Worm (Caenorhabditis elegans) whole organism, L2 larva: ENCODE results near the gene cpg-2.

Experiments used
- C34F6.9 ChIP-seq: fragments of 150-350 bp; optimal IDR thresholded peaks from 2 replicates; lab custom pipeline; 2014; ENCODE audit warnings: missing biosample characterization, missing genetic modification characterization
- F13H6.1 ChIP-seq: sonication (generic microtip); optimal IDR thresholded peaks from 2 replicates; lab custom pipeline; 2016; ENCODE audit warnings: missing genetic modification characterization, missing compliant biosample characterization
- R02D3.7 ChIP-seq: fragments of 150-350 bp; optimal IDR thresholded peaks from 2 replicates; lab custom pipeline; 2014; ENCODE audit warnings: missing biosample characterization, missing genetic modification characterization
- Y55F3AM.14 ChIP-seq: fragments of 200-800 bp; sonication (Bioruptor generic); optimal IDR thresholded peaks from 2 replicates; lab custom pipeline; 2018; ENCODE audit warnings: mild to moderate bottlenecking, missing genetic modification characterization, missing compliant biosample characterization
- ZK546.5 ChIP-seq: sonication (generic microtip); optimal IDR thresholded peaks from 2 replicates; lab custom pipeline; 2017; ENCODE audit warnings: missing biosample characterization, missing genetic modification characterization
- alr-1 ChIP-seq: fragments of 150-350 bp; optimal IDR thresholded peaks from 2 replicates; lab custom pipeline; 2014; ENCODE audit warnings: missing biosample characterization, missing genetic modification characterization
- aly-2 ChIP-seq: fragments of 150-350 bp; optimal IDR thresholded peaks from 2 replicates; lab custom pipeline; 2014; ENCODE audit warnings: missing biosample characterization, missing genetic modification characterization
- ama-1 ChIP-seq: fragments of 150-350 bp; optimal IDR thresholded peaks from 2 replicates; lab custom pipeline; 2018; ENCODE audit warnings: inconsistent platforms
- blmp-1 ChIP-seq: sonication (generic microtip); optimal IDR thresholded peaks from 2 replicates; lab custom pipeline; 2017; ENCODE audit warnings: missing genetic modification characterization, mild to moderate bottlenecking, missing compliant biosample characterization, antibody characterized with exemption, moderate library complexity; ENCODE audit not compliant: insufficient read depth
- ceh-82 ChIP-seq: fragments of 150-350 bp; optimal IDR thresholded peaks from 2 replicates; lab custom pipeline; 2014; ENCODE audit warnings: missing biosample characterization, missing genetic modification characterization
- crh-2 ChIP-seq: sonication (generic microtip); optimal IDR thresholded peaks from 2 replicates; lab custom pipeline; 2017; ENCODE audit warnings: missing biosample characterization, missing genetic modification characterization
- dmd-4 ChIP-seq: sonication (generic microtip); optimal IDR thresholded peaks from 2 replicates; lab custom pipeline; 2017; ENCODE audit warnings: missing biosample characterization, missing genetic modification characterization
- egl-27 ChIP-seq: sonication (generic microtip); optimal IDR thresholded peaks from 3 replicates; lab custom pipeline; 2017; ENCODE audit warnings: missing biosample characterization, missing genetic modification reagents, missing genetic modification characterization
- elt-1 ChIP-seq: fragments of 150-350 bp; optimal IDR thresholded peaks from 2 replicates; lab custom pipeline; 2014; ENCODE audit warnings: missing biosample characterization, missing genetic modification characterization
- elt-3 ChIP-seq: sonication (generic microtip); optimal IDR thresholded peaks from 2 replicates; lab custom pipeline; 2017; ENCODE audit warnings: missing biosample characterization, missing genetic modification characterization
- fos-1 ChIP-seq: fragments of 150-350 bp; optimal IDR thresholded peaks from 2 replicates; lab custom pipeline; 2014; ENCODE audit warnings: missing biosample characterization, missing genetic modification characterization
- lin-11 ChIP-seq: fragments of 150-350 bp; sonication (generic microtip); optimal IDR thresholded peaks from 2 replicates; lab custom pipeline; 2014; ENCODE audit warnings: missing biosample characterization, missing genetic modification characterization, inconsistent platforms, mixed read lengths
- lin-13 ChIP-seq: fragments of 150-350 bp; optimal IDR thresholded peaks from 2 replicates; lab custom pipeline; 2014; ENCODE audit warnings: missing biosample characterization, missing genetic modification reagents, missing genetic modification characterization
- lin-39 ChIP-seq: fragments of 150-350 bp; optimal IDR thresholded peaks from 2 replicates; lab custom pipeline; 2014; ENCODE audit warnings: missing biosample characterization, missing genetic modification reagents, missing genetic modification characterization
- mab-5 ChIP-seq: fragments of 150-350 bp; optimal IDR thresholded peaks from 2 replicates; lab custom pipeline; 2014; ENCODE audit warnings: missing biosample characterization, missing genetic modification characterization
- nhr-10 ChIP-seq: sonication (generic microtip); optimal IDR thresholded peaks from 2 replicates; lab custom pipeline; 2017; ENCODE audit warnings: missing biosample characterization, missing genetic modification characterization
- nhr-11 ChIP-seq: fragments of 150-350 bp; optimal IDR thresholded peaks from 2 replicates; lab custom pipeline; 2014; ENCODE audit warnings: missing biosample characterization, missing genetic modification characterization
- nhr-12 ChIP-seq: fragments of 150-350 bp; optimal IDR thresholded peaks from 2 replicates; lab custom pipeline; 2014; ENCODE audit warnings: missing biosample characterization, missing genetic modification characterization
- nhr-129 ChIP-seq: fragments of 150-350 bp; optimal IDR thresholded peaks from 2 replicates; lab custom pipeline; 2014; ENCODE audit warnings: missing biosample characterization, missing genetic modification characterization
- nhr-21 ChIP-seq: fragments of 150-350 bp; optimal IDR thresholded peaks from 2 replicates; lab custom pipeline; 2014; ENCODE audit warnings: missing biosample characterization, missing genetic modification characterization
- nhr-23 ChIP-seq: fragments of 150-350 bp; optimal IDR thresholded peaks from 2 replicates; lab custom pipeline; 2014; ENCODE audit warnings: missing biosample characterization, missing genetic modification reagents, missing genetic modification characterization
- nhr-25 ChIP-seq: fragments of 150-350 bp; sonication (generic microtip); optimal IDR thresholded peaks from 3 replicates; lab custom pipeline; 2014; ENCODE audit warnings: missing biosample characterization, missing genetic modification characterization
- nhr-6 ChIP-seq: fragments of 150-350 bp; optimal IDR thresholded peaks from 2 replicates; lab custom pipeline; 2014; ENCODE audit warnings: missing biosample characterization, missing genetic modification characterization
- peb-1 ChIP-seq: fragments of 150-350 bp; optimal IDR thresholded peaks from 2 replicates; lab custom pipeline; 2014; ENCODE audit warnings: missing biosample characterization, missing genetic modification characterization
- sem-4 ChIP-seq: fragments of 150-350 bp; optimal IDR thresholded peaks from 2 replicates; lab custom pipeline; 2014; ENCODE audit warnings: missing biosample characterization, missing genetic modification reagents, missing genetic modification characterization
- unc-55 ChIP-seq: fragments of 150-350 bp; sonication (generic microtip); optimal IDR thresholded peaks from 3 replicates; lab custom pipeline; 2014; ENCODE audit warnings: missing biosample characterization, missing genetic modification reagents, missing genetic modification characterization
- unc-62 ChIP-seq: fragments of 150-350 bp; optimal IDR thresholded peaks from 2 replicates; lab custom pipeline; 2014; ENCODE audit warnings: missing biosample characterization, missing genetic modification reagents, missing genetic modification characterization
- ztf-11 ChIP-seq: sonication (generic microtip); optimal IDR thresholded peaks from 2 replicates; lab custom pipeline; 2017; ENCODE audit warnings: missing biosample characterization, missing genetic modification characterization
- ztf-4 ChIP-seq: fragments of 150-350 bp; optimal IDR thresholded peaks from 2 replicates; lab custom pipeline; 2014; ENCODE audit warnings: missing biosample characterization, missing genetic modification characterization

cpg-2 gene

DNA sequence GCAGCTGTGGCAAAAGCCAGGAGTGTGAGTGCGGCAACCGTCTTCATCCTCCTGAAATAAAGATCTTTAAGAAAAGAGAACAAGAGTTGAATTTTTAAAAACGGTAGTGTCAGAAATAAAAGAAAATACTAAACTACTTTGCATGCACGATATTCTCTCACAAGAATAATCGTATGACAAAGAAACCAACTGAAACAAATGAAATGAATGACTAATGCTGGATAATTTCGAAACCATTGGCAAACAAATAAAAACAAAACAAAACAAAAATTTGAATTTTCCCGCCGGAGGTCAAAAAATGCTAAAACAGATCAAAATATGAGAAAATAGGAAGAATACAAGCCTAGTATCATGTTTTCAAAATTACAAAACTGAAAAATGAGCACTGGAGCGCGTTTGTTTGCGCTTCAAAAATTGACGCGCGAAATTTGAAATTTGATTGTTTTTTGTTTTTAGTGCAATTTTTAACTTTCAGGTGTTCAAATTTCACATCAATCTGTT is at the start of gene cpg-2:
TSS of gene cpg-2 (minus strand) at position 51 of the 501 bp plus-strand sequence.
- TF ChIP-seq peb-1 (tag; lab: Kevin White, UChicago) (no peak), unc-62 (GFP tag; lab: Kevin White, UChicago) (no peak), nhr-129 (tag; lab: Kevin White, UChicago) (no peak), mab-5 (no peak), F13H6.1 (tag; lab: Kevin White, UChicago) (no peak), alr-1 (tag; lab: Kevin White, UChicago) (no peak), nhr-12 (tag; lab: Kevin White, UChicago) (no peak), Y55F3AM.14 (GFP tag; lab: Kevin White, UChicago) (no peak)

DNA sequence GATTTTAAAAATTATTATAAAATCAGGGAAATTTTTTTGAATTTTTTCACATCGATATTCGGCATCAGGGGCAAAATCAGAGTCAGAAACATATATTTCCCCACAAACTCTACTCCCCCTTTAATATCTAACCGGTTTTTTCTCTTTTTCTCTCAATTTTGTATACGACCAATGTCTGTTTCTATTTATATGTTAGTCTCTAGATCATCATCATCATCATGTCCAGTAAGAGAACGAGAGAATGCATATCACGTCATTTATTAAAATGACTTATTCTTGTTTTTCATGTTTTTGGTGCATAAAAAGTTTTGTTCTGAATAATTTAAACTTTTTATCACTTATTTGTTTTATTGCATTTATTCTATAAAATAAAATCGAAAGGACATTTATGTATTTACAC is 48.8 kb upstream of the cpg-2 start:
- TF ChIP-seq ZK546.5 (tag; lab: Kevin White, UChicago), result no peak
- no peak for TF ChIP-seq unc-62 (GFP tag; lab: Kevin White, UChicago)
- peak; percentile 45 for TF ChIP-seq ztf-4 (tag; lab: Kevin White, UChicago)
- no peak for TF ChIP-seq lin-13 (GFP tag; lab: Kevin White, UChicago)
- no peak for TF ChIP-seq nhr-11 (tag; lab: Kevin White, UChicago)
- TF ChIP-seq Y55F3AM.14 (GFP tag; lab: Kevin White, UChicago), result no peak
- no peak for TF ChIP-seq nhr-12 (tag; lab: Kevin White, UChicago)
- TF ChIP-seq fos-1 (tag; lab: Kevin White, UChicago), result peak; percentile 0
- no peak for TF ChIP-seq dmd-4 (tag; lab: Kevin White, UChicago)
- no peak for TF ChIP-seq unc-55 (GFP tag; lab: Kevin White, UChicago)
- peak; percentile 56 for TF ChIP-seq nhr-25
- peak; percentile 26 for TF ChIP-seq egl-27 (tag; lab: Kevin White, UChicago)
- no peak for TF ChIP-seq aly-2 (tag; lab: Kevin White, UChicago)
- no peak for TF ChIP-seq elt-1 (tag; lab: Kevin White, UChicago)

DNA sequence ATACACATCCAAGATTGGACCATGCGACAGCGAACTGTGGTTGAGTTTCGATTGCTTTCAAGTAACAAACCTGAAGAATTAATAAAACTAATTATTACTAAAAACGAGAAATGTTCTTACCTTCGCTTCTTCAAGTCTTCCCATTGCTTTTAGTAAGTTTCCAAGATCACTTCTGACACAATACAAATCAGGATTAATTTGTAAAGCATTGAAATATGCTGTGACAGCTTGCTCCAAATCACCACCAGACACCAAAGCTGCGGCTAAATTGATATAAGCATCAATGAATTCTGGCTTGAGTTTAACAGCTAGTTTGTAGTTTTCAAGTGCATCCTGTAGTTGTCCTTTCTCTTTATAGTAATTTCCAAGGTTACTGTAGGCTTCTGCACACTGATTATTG is 46.4 kb upstream of the cpg-2 start:
- TF ChIP-seq ztf-11 (tag; lab: Kevin White, UChicago) (no peak), nhr-11 (tag; lab: Kevin White, UChicago) (no peak), alr-1 (tag; lab: Kevin White, UChicago) (no peak), R02D3.7 (tag; lab: Kevin White, UChicago) (no peak), lin-11 (tag; lab: Kevin White, UChicago) (no peak), lin-39 (tag; lab: Kevin White, UChicago) (no peak), elt-3 (tag; lab: Kevin White, UChicago) (no peak), blmp-1 (no peak), C34F6.9 (tag; lab: Kevin White, UChicago) (no peak), nhr-10 (tag; lab: Kevin White, UChicago) (no peak), nhr-25 (no peak), nhr-6 (tag; lab: Kevin White, UChicago) (no peak), nhr-12 (tag; lab: Kevin White, UChicago) (no peak), ztf-4 (tag; lab: Kevin White, UChicago) (no peak)

DNA sequence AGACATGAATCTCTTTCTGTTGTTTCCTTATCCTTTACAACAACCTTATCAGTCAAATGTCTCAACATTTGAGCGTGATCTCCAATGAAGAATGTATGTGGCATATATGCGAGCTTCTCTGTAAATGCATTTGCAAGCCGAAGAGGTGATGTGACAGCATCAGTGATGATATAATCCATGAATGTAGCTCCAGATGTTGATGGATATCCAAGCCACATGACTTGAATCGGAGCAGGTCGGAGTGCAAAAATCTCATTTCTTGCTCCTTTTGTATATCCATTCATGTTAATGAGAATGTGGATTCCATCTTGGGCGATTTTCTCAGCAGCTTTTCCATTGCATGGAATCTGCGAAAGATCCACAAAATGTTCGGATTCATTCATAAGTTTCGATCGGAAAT is 44.4 kb upstream of the cpg-2 start:
- no peak for TF ChIP-seq nhr-129 (tag; lab: Kevin White, UChicago)
- TF ChIP-seq crh-2 (tag; lab: Kevin White, UChicago), result no peak
- no peak for TF ChIP-seq nhr-23 (tag; lab: Kevin White, UChicago)
- TF ChIP-seq nhr-21 (tag; lab: Kevin White, UChicago), result no peak
- TF ChIP-seq R02D3.7 (tag; lab: Kevin White, UChicago), result no peak
- TF ChIP-seq blmp-1, result no peak
- TF ChIP-seq ZK546.5 (tag; lab: Kevin White, UChicago), result no peak
- TF ChIP-seq elt-1 (tag; lab: Kevin White, UChicago), result no peak
- no peak for TF ChIP-seq ceh-82 (tag; lab: Kevin White, UChicago)
- TF ChIP-seq nhr-11 (tag; lab: Kevin White, UChicago), result no peak
- TF ChIP-seq unc-62 (GFP tag; lab: Kevin White, UChicago), result no peak
- no peak for TF ChIP-seq fos-1 (tag; lab: Kevin White, UChicago)
- no peak for TF ChIP-seq nhr-12 (tag; lab: Kevin White, UChicago)
- TF ChIP-seq ama-1, result no peak
- no peak for TF ChIP-seq nhr-6 (tag; lab: Kevin White, UChicago)
- TF ChIP-seq C34F6.9 (tag; lab: Kevin White, UChicago), result no peak
- no peak for TF ChIP-seq ztf-4 (tag; lab: Kevin White, UChicago)
- no peak for TF ChIP-seq sem-4 (tag; lab: Kevin White, UChicago)
